Worm (Caenorhabditis elegans) whole organism, L2 larva: ENCODE data around the gene srbc-38.

ENCODE experiments used
- C34F6.9 ChIP-seq: fragments of 150-350 bp; optimal IDR thresholded peaks from 2 replicates; lab custom pipeline; 2014; ENCODE audit warnings: missing biosample characterization, missing genetic modification characterization
- F13H6.1 ChIP-seq: sonication (generic microtip); optimal IDR thresholded peaks from 2 replicates; lab custom pipeline; 2016; ENCODE audit warnings: missing genetic modification characterization, missing compliant biosample characterization
- R02D3.7 ChIP-seq: fragments of 150-350 bp; optimal IDR thresholded peaks from 2 replicates; lab custom pipeline; 2014; ENCODE audit warnings: missing biosample characterization, missing genetic modification characterization
- Y55F3AM.14 ChIP-seq: fragments of 200-800 bp; sonication (Bioruptor generic); optimal IDR thresholded peaks from 2 replicates; lab custom pipeline; 2018; ENCODE audit warnings: mild to moderate bottlenecking, missing genetic modification characterization, missing compliant biosample characterization
- ZK546.5 ChIP-seq: sonication (generic microtip); optimal IDR thresholded peaks from 2 replicates; lab custom pipeline; 2017; ENCODE audit warnings: missing biosample characterization, missing genetic modification characterization
- alr-1 ChIP-seq: fragments of 150-350 bp; optimal IDR thresholded peaks from 2 replicates; lab custom pipeline; 2014; ENCODE audit warnings: missing biosample characterization, missing genetic modification characterization
- aly-2 ChIP-seq: fragments of 150-350 bp; optimal IDR thresholded peaks from 2 replicates; lab custom pipeline; 2014; ENCODE audit warnings: missing biosample characterization, missing genetic modification characterization
- ama-1 ChIP-seq: fragments of 150-350 bp; optimal IDR thresholded peaks from 2 replicates; lab custom pipeline; 2018; ENCODE audit warnings: inconsistent platforms
- blmp-1 ChIP-seq: sonication (generic microtip); optimal IDR thresholded peaks from 2 replicates; lab custom pipeline; 2017; ENCODE audit warnings: missing genetic modification characterization, mild to moderate bottlenecking, missing compliant biosample characterization, antibody characterized with exemption, moderate library complexity; ENCODE audit not compliant: insufficient read depth
- ceh-16 ChIP-seq: fragments of 150-350 bp; optimal IDR thresholded peaks from 2 replicates; lab custom pipeline; 2014; ENCODE audit warnings: missing biosample characterization, missing genetic modification characterization
- ceh-82 ChIP-seq: fragments of 150-350 bp; optimal IDR thresholded peaks from 2 replicates; lab custom pipeline; 2014; ENCODE audit warnings: missing biosample characterization, missing genetic modification characterization
- crh-2 ChIP-seq: sonication (generic microtip); optimal IDR thresholded peaks from 2 replicates; lab custom pipeline; 2017; ENCODE audit warnings: missing biosample characterization, missing genetic modification characterization
- dmd-4 ChIP-seq: sonication (generic microtip); optimal IDR thresholded peaks from 2 replicates; lab custom pipeline; 2017; ENCODE audit warnings: missing biosample characterization, missing genetic modification characterization
- egl-27 ChIP-seq: sonication (generic microtip); optimal IDR thresholded peaks from 3 replicates; lab custom pipeline; 2017; ENCODE audit warnings: missing biosample characterization, missing genetic modification reagents, missing genetic modification characterization
- elt-1 ChIP-seq: fragments of 150-350 bp; optimal IDR thresholded peaks from 2 replicates; lab custom pipeline; 2014; ENCODE audit warnings: missing biosample characterization, missing genetic modification characterization
- elt-3 ChIP-seq: sonication (generic microtip); optimal IDR thresholded peaks from 2 replicates; lab custom pipeline; 2017; ENCODE audit warnings: missing biosample characterization, missing genetic modification characterization
- fos-1 ChIP-seq: fragments of 150-350 bp; optimal IDR thresholded peaks from 2 replicates; lab custom pipeline; 2014; ENCODE audit warnings: missing biosample characterization, missing genetic modification characterization
- gmeb-1 ChIP-seq: fragments of 150-350 bp; optimal IDR thresholded peaks from 2 replicates; lab custom pipeline; 2014; ENCODE audit warnings: missing biosample characterization, missing genetic modification characterization
- lin-11 ChIP-seq: fragments of 150-350 bp; sonication (generic microtip); optimal IDR thresholded peaks from 2 replicates; lab custom pipeline; 2014; ENCODE audit warnings: missing biosample characterization, missing genetic modification characterization, inconsistent platforms, mixed read lengths
- lin-13 ChIP-seq: fragments of 150-350 bp; optimal IDR thresholded peaks from 2 replicates; lab custom pipeline; 2014; ENCODE audit warnings: missing biosample characterization, missing genetic modification reagents, missing genetic modification characterization
- lin-39 ChIP-seq: fragments of 150-350 bp; optimal IDR thresholded peaks from 2 replicates; lab custom pipeline; 2014; ENCODE audit warnings: missing biosample characterization, missing genetic modification reagents, missing genetic modification characterization
- lsy-2 ChIP-seq, 2 experiments: fragments of 150-350 bp in 1 of 2; sonication (generic microtip) in 1 of 2; optimal IDR thresholded peaks; 2 replicates each; lab custom pipeline; 2014 to 2017; ENCODE audit warnings: missing biosample characterization in 2 of 2, missing genetic modification characterization in 2 of 2
- mab-5 ChIP-seq: fragments of 150-350 bp; optimal IDR thresholded peaks from 2 replicates; lab custom pipeline; 2014; ENCODE audit warnings: missing biosample characterization, missing genetic modification characterization
- mbf-1 ChIP-seq: sonication (generic microtip); optimal IDR thresholded peaks from 2 replicates; lab custom pipeline; 2017; ENCODE audit warnings: missing biosample characterization, missing genetic modification characterization
- mdl-1 ChIP-seq, 2 experiments: fragments of 150-350 bp in 1 of 2; sonication (generic microtip) in 1 of 2; optimal IDR thresholded peaks; 2 replicates each; lab custom pipeline; 2017; ENCODE audit warnings: missing biosample characterization in 2 of 2, missing genetic modification characterization in 2 of 2
- nhr-10 ChIP-seq: sonication (generic microtip); optimal IDR thresholded peaks from 2 replicates; lab custom pipeline; 2017; ENCODE audit warnings: missing biosample characterization, missing genetic modification characterization
- nhr-11 ChIP-seq: fragments of 150-350 bp; optimal IDR thresholded peaks from 2 replicates; lab custom pipeline; 2014; ENCODE audit warnings: missing biosample characterization, missing genetic modification characterization
- nhr-12 ChIP-seq: fragments of 150-350 bp; optimal IDR thresholded peaks from 2 replicates; lab custom pipeline; 2014; ENCODE audit warnings: missing biosample characterization, missing genetic modification characterization
- nhr-129 ChIP-seq: fragments of 150-350 bp; optimal IDR thresholded peaks from 2 replicates; lab custom pipeline; 2014; ENCODE audit warnings: missing biosample characterization, missing genetic modification characterization
- nhr-21 ChIP-seq: fragments of 150-350 bp; optimal IDR thresholded peaks from 2 replicates; lab custom pipeline; 2014; ENCODE audit warnings: missing biosample characterization, missing genetic modification characterization
- nhr-23 ChIP-seq: fragments of 150-350 bp; optimal IDR thresholded peaks from 2 replicates; lab custom pipeline; 2014; ENCODE audit warnings: missing biosample characterization, missing genetic modification reagents, missing genetic modification characterization
- nhr-237 ChIP-seq: fragments of 150-350 bp; optimal IDR thresholded peaks from 2 replicates; lab custom pipeline; 2014; ENCODE audit warnings: missing biosample characterization, missing genetic modification characterization
- nhr-25 ChIP-seq: fragments of 150-350 bp; sonication (generic microtip); optimal IDR thresholded peaks from 3 replicates; lab custom pipeline; 2014; ENCODE audit warnings: missing biosample characterization, missing genetic modification characterization
- nhr-6 ChIP-seq: fragments of 150-350 bp; optimal IDR thresholded peaks from 2 replicates; lab custom pipeline; 2014; ENCODE audit warnings: missing biosample characterization, missing genetic modification characterization
- nhr-77 ChIP-seq: fragments of 150-350 bp; optimal IDR thresholded peaks from 2 replicates; lab custom pipeline; 2014; ENCODE audit warnings: missing biosample characterization, missing genetic modification characterization
- peb-1 ChIP-seq: fragments of 150-350 bp; optimal IDR thresholded peaks from 2 replicates; lab custom pipeline; 2014; ENCODE audit warnings: missing biosample characterization, missing genetic modification characterization
- sem-4 ChIP-seq: fragments of 150-350 bp; optimal IDR thresholded peaks from 2 replicates; lab custom pipeline; 2014; ENCODE audit warnings: missing biosample characterization, missing genetic modification reagents, missing genetic modification characterization
- skn-1 ChIP-seq: sonication (generic microtip); optimal IDR thresholded peaks from 2 replicates; lab custom pipeline; 2017; ENCODE audit warnings: missing biosample characterization, missing genetic modification characterization
- sma-3 ChIP-seq: sonication (generic microtip); optimal IDR thresholded peaks from 2 replicates; lab custom pipeline; 2016; ENCODE audit warnings: missing genetic modification reagents, missing genetic modification characterization, missing compliant biosample characterization
- sma-9 ChIP-seq, 2 experiments: fragments of 150-350 bp in 1 of 2; sonication (generic microtip) in 1 of 2; optimal IDR thresholded peaks; 2 replicates each; lab custom pipeline; 2014 to 2016; ENCODE audit warnings: missing genetic modification characterization in 2 of 2, mild to moderate bottlenecking in 1 of 2, missing biosample characterization in 1 of 2, missing compliant biosample characterization in 1 of 2, missing genetic modification reagents in 1 of 2, moderate library complexity in 1 of 2
- snpc-4 ChIP-seq: fragments of 150-350 bp; optimal IDR thresholded peaks from 2 replicates; lab custom pipeline; 2014; ENCODE audit warnings: missing biosample characterization, missing genetic modification characterization
- unc-39 ChIP-seq: fragments of 150-350 bp; optimal IDR thresholded peaks from 2 replicates; lab custom pipeline; 2014; ENCODE audit warnings: missing biosample characterization, missing genetic modification characterization
- unc-55 ChIP-seq: fragments of 150-350 bp; sonication (generic microtip); optimal IDR thresholded peaks from 3 replicates; lab custom pipeline; 2014; ENCODE audit warnings: missing biosample characterization, missing genetic modification reagents, missing genetic modification characterization
- unc-62 ChIP-seq: fragments of 150-350 bp; optimal IDR thresholded peaks from 2 replicates; lab custom pipeline; 2014; ENCODE audit warnings: missing biosample characterization, missing genetic modification reagents, missing genetic modification characterization
- zag-1 ChIP-seq: fragments of 150-350 bp; optimal IDR thresholded peaks from 2 replicates; lab custom pipeline; 2014; ENCODE audit warnings: missing biosample characterization, missing genetic modification characterization
- ztf-1 ChIP-seq: fragments of 200-800 bp; sonication (Bioruptor generic); conservative IDR thresholded peaks from 2 replicates; pipeline ENCODE4 v1.3.6; 2022; ENCODE audit warnings: missing genetic modification characterization, missing compliant biosample characterization
- ztf-11 ChIP-seq: sonication (generic microtip); optimal IDR thresholded peaks from 2 replicates; lab custom pipeline; 2017; ENCODE audit warnings: missing biosample characterization, missing genetic modification characterization
- ztf-4 ChIP-seq: fragments of 150-350 bp; optimal IDR thresholded peaks from 2 replicates; lab custom pipeline; 2014; ENCODE audit warnings: missing biosample characterization, missing genetic modification characterization

srbc-38 gene

ce11 chrV:731330-731729, 24.3 kb downstream of the srbc-38 start:
- peak; percentile 95 for TF ChIP-seq nhr-21 (tag; lab: Kevin White, UChicago)
- peak; percentile 97 for TF ChIP-seq sma-3 (GFP tag; lab: Kevin White, UChicago)
- peak; percentile 99 for TF ChIP-seq sma-9 (GFP tag; optimal IDR thresholded peaks at IDR 0.05; lab: Kevin White, UChicago)
- peak; percentile 46 for TF ChIP-seq sma-9 (tag; optimal IDR thresholded peaks at IDR 0.05; lab: Kevin White, UChicago)
- no peak for TF ChIP-seq mbf-1
- peak; percentile 42 for TF ChIP-seq snpc-4 (tag; lab: Kevin White, UChicago)
- no peak for TF ChIP-seq skn-1 (tag; lab: Kevin White, UChicago)
- peak; percentile 49 for TF ChIP-seq nhr-6 (tag; lab: Kevin White, UChicago)
- no peak for TF ChIP-seq ztf-11 (tag; lab: Kevin White, UChicago)
- TF ChIP-seq ama-1 (lab: Kevin White, UChicago): peak; percentile 82
- TF ChIP-seq alr-1: no peak
- TF ChIP-seq crh-2 (tag; lab: Kevin White, UChicago): peak; percentile 94
- peak; percentile 33 for TF ChIP-seq lin-13 (GFP tag; lab: Kevin White, UChicago)
- peak; percentile 13 for TF ChIP-seq nhr-10 (tag; lab: Kevin White, UChicago)
- TF ChIP-seq nhr-25: peak; percentile 85
- TF ChIP-seq nhr-237 (tag; lab: Kevin White, UChicago): no peak
- TF ChIP-seq ceh-82: no peak
- TF ChIP-seq lsy-2 (tag; optimal IDR thresholded peaks at IDR 0.05; lab: Kevin White, UChicago): peak in 1 of 2 experiments; percentile 80
- TF ChIP-seq lin-11 (tag; lab: Kevin White, UChicago): no peak
- TF ChIP-seq mab-5 (tag; lab: Kevin White, UChicago): peak; percentile 62
- no peak for TF ChIP-seq peb-1 (tag; lab: Kevin White, UChicago)
- no peak for TF ChIP-seq zag-1 (tag; lab: Kevin White, UChicago)
- TF ChIP-seq Y55F3AM.14 (GFP tag; lab: Kevin White, UChicago): peak; percentile 94
- no peak for TF ChIP-seq ZK546.5 (tag; lab: Kevin White, UChicago)
- TF ChIP-seq nhr-77: peak; percentile 39
- no peak for TF ChIP-seq unc-55 (GFP tag; lab: Kevin White, UChicago)
- peak; percentile 97 to 98 for TF ChIP-seq mdl-1 (tag; optimal IDR thresholded peaks at IDR 0.05; lab: Kevin White, UChicago)
- TF ChIP-seq elt-3 (tag; lab: Kevin White, UChicago): no peak
- peak; percentile 74 for TF ChIP-seq egl-27
- peak; percentile 96 for TF ChIP-seq nhr-129
- no peak for TF ChIP-seq R02D3.7 (tag; lab: Kevin White, UChicago)
- peak; percentile 83 for TF ChIP-seq fos-1
- TF ChIP-seq F13H6.1 (tag; lab: Kevin White, UChicago): peak; percentile 97
- peak; percentile 11 for TF ChIP-seq unc-62 (GFP tag; lab: Kevin White, UChicago)
- peak; percentile 51 for TF ChIP-seq C34F6.9 (tag; lab: Kevin White, UChicago)
- no peak for TF ChIP-seq nhr-12 (tag; lab: Kevin White, UChicago)
- no peak for TF ChIP-seq lin-39 (tag; lab: Kevin White, UChicago)
- no peak for TF ChIP-seq nhr-23
- TF ChIP-seq ceh-16 (tag; lab: Kevin White, UChicago): no peak
- TF ChIP-seq ztf-4 (tag; lab: Kevin White, UChicago): peak; percentile 89
- TF ChIP-seq elt-1 (tag; lab: Kevin White, UChicago): no peak
- TF ChIP-seq ztf-1 (GFP tag; lab: Robert Waterston, UW): no peak
- no peak for TF ChIP-seq dmd-4 (tag; lab: Kevin White, UChicago)
- no peak for TF ChIP-seq unc-39
- TF ChIP-seq gmeb-1 (tag; lab: Kevin White, UChicago): peak; percentile 82
- peak; percentile 48 for TF ChIP-seq sem-4 (tag; lab: Kevin White, UChicago)
- TF ChIP-seq nhr-11 (tag; lab: Kevin White, UChicago): no peak
- TF ChIP-seq aly-2 (tag; lab: Kevin White, UChicago): no peak
- peak; percentile 14 for TF ChIP-seq blmp-1 (tag; lab: Kevin White, UChicago)
